Worm (Caenorhabditis elegans) whole organism, young adult: ENCODE data around the gene ntl-9.

ENCODE experiments used
- attf-5 ChIP-seq: fragments of 200-800 bp; sonication (Bioruptor generic); optimal IDR thresholded peaks from 2 replicates; lab custom pipeline; 2018; ENCODE audit warnings: mild to moderate bottlenecking, missing genetic modification characterization, missing compliant biosample characterization
- nhr-179 ChIP-seq: sonication (generic microtip); optimal IDR thresholded peaks from 2 replicates; lab custom pipeline; 2016; ENCODE audit warnings: mild to moderate bottlenecking, missing genetic modification characterization, missing compliant biosample characterization

ce11 chrIII:4939267-4939666, 5.0 kb upstream of the ntl-9 start, which contains the start of gene rpb-2:
- no peak for TF ChIP-seq nhr-179
- no peak for TF ChIP-seq attf-5 (GFP tag; lab: Kevin White, UChicago)
